Fruit fly (Drosophila melanogaster) whole organism, embryonic: Measurements from ENCODE around the gene Tengl3.

Experiments
- BEAF-32 ChIP-seq: fragments of 200-800 bp; sonication (Bioruptor generic); optimal IDR thresholded peaks from 3 replicates; lab custom pipeline; 2017; ENCODE audit warnings: missing biosample characterization, missing genetic modification characterization, mild to moderate bottlenecking, moderate library complexity, missing genetic modification reagents
- Bgb ChIP-seq: fragments of 200-800 bp; sonication (Bioruptor generic); IDR thresholded peaks from 2 replicates; pipeline ENCODE4 v1.3.6; 2022; ENCODE audit warnings: missing biosample characterization, missing genetic modification characterization; ENCODE audit not compliant: partially characterized antibody
- CG10274 ChIP-seq: fragments of 200-800 bp; sonication (Bioruptor generic); optimal IDR thresholded peaks from 3 replicates; lab custom pipeline; 2017; ENCODE audit warnings: missing biosample characterization, mild to moderate bottlenecking, missing genetic modification characterization
- CG10321 ChIP-seq: fragments of 200-800 bp; sonication (Bioruptor generic); IDR thresholded peaks from 2 replicates; pipeline ENCODE4 v1.3.6; 2022; ENCODE audit warnings: missing biosample characterization, missing genetic modification characterization
- CG10565 ChIP-seq: fragments of 200-800 bp; sonication (Bioruptor generic); optimal IDR thresholded peaks from 3 replicates; lab custom pipeline; 2016; ENCODE audit warnings: missing biosample characterization, mild to moderate bottlenecking, missing genetic modification characterization
- CG11504 ChIP-seq: fragments of 200-800 bp; sonication (Bioruptor generic); optimal IDR thresholded peaks from 3 replicates; lab custom pipeline; 2019; ENCODE audit warnings: missing biosample characterization, mild to moderate bottlenecking, missing genetic modification characterization, moderate library complexity
- CG11560 ChIP-seq: fragments of 200-800 bp; sonication (Bioruptor generic); IDR thresholded peaks from 3 replicates; pipeline ENCODE4 v1.3.6; 2022; ENCODE audit warnings: missing biosample characterization, missing genetic modification characterization
- CG12104 ChIP-seq: fragments of 200-800 bp; sonication (Bioruptor generic); optimal IDR thresholded peaks from 3 replicates; lab custom pipeline; 2016; ENCODE audit warnings: missing biosample characterization, missing genetic modification characterization
- CG12942 ChIP-seq: fragments of 200-800 bp; sonication (Bioruptor generic); optimal IDR thresholded peaks from 3 replicates; lab custom pipeline; 2016; ENCODE audit warnings: missing biosample characterization, missing genetic modification characterization
- CG13424 ChIP-seq: fragments of 200-800 bp; sonication (Bioruptor generic); optimal IDR thresholded peaks from 2 replicates; lab custom pipeline; 2019; ENCODE audit warnings: missing biosample characterization, mild to moderate bottlenecking, missing genetic modification characterization, moderate library complexity
- CG15269 ChIP-seq: fragments of 200-800 bp; sonication (Bioruptor generic); optimal IDR thresholded peaks from 2 replicates; lab custom pipeline; 2018; ENCODE audit warnings: missing biosample characterization, mild to moderate bottlenecking, missing genetic modification characterization, moderate library complexity
- CG15479 ChIP-seq: fragments of 200-800 bp; sonication (Bioruptor generic); optimal IDR thresholded peaks from 3 replicates; lab custom pipeline; 2019; ENCODE audit warnings: missing biosample characterization, mild to moderate bottlenecking, missing genetic modification characterization, moderate library complexity
- CG15601 ChIP-seq: fragments of 200-800 bp; sonication (Bioruptor generic); optimal IDR thresholded peaks from 3 replicates; lab custom pipeline; 2019; ENCODE audit warnings: missing biosample characterization, mild to moderate bottlenecking, missing genetic modification characterization, moderate library complexity
- CG16815 ChIP-seq: fragments of 200-800 bp; sonication (Bioruptor generic); optimal IDR thresholded peaks from 3 replicates; lab custom pipeline; 2017; ENCODE audit warnings: missing biosample characterization, mild to moderate bottlenecking, missing genetic modification characterization
- CG17568 ChIP-seq: fragments of 200-800 bp; sonication (Bioruptor generic); optimal IDR thresholded peaks from 2 replicates; lab custom pipeline; 2018; ENCODE audit warnings: missing biosample characterization, mild to moderate bottlenecking, missing genetic modification characterization, moderate library complexity
- CG17612 ChIP-seq: fragments of 200-800 bp; sonication (Bioruptor generic); IDR thresholded peaks from 2 replicates; pipeline ENCODE4 v1.3.6; 2022; ENCODE audit warnings: missing biosample characterization, missing genetic modification characterization
- CG18476 ChIP-seq: fragments of 200-800 bp; sonication (Bioruptor generic); optimal IDR thresholded peaks from 2 replicates; lab custom pipeline; 2016; ENCODE audit warnings: missing biosample characterization, mild to moderate bottlenecking, missing genetic modification characterization
- CG2120 ChIP-seq: fragments of 200-800 bp; sonication (Bioruptor generic); optimal IDR thresholded peaks from 3 replicates; lab custom pipeline; 2016; ENCODE audit warnings: missing biosample characterization, missing genetic modification characterization
- CG2889 ChIP-seq: fragments of 200-800 bp; sonication (Bioruptor generic); IDR thresholded peaks from 3 replicates; pipeline ENCODE4 v1.3.6; 2022; ENCODE audit warnings: missing biosample characterization, missing genetic modification characterization
- CG3726 ChIP-seq: fragments of 200-800 bp; sonication (Bioruptor generic); IDR thresholded peaks from 3 replicates; pipeline ENCODE4, ENCODE4 v1.3.6; 2022; ENCODE audit warnings: missing biosample characterization, missing genetic modification characterization
- CG4328 ChIP-seq: fragments of 200-800 bp; sonication (Bioruptor generic); optimal IDR thresholded peaks from 3 replicates; lab custom pipeline; 2017; ENCODE audit warnings: missing biosample characterization, missing genetic modification reagents, missing genetic modification characterization
- CG6175 ChIP-seq: fragments of 200-800 bp; sonication (Bioruptor generic); IDR thresholded peaks from 3 replicates; pipeline ENCODE4 v1.3.6; 2022; ENCODE audit warnings: missing biosample characterization, missing genetic modification characterization
- CG6683 ChIP-seq: fragments of 200-800 bp; sonication (Bioruptor generic); optimal IDR thresholded peaks from 2 replicates; lab custom pipeline; 2017; ENCODE audit warnings: missing biosample characterization, mild to moderate bottlenecking, missing genetic modification characterization, missing genetic modification reagents
- CG7928 ChIP-seq: fragments of 200-800 bp; sonication (Bioruptor generic); optimal IDR thresholded peaks from 2 replicates; lab custom pipeline; 2017; ENCODE audit warnings: missing biosample characterization, mild to moderate bottlenecking, missing genetic modification characterization
- CG9609 ChIP-seq: fragments of 200-800 bp; sonication (Bioruptor generic); optimal IDR thresholded peaks from 3 replicates; lab custom pipeline; 2016; ENCODE audit warnings: missing biosample characterization, missing genetic modification characterization
- CTCF ChIP-seq: fragments of 200-800 bp; sonication (Bioruptor generic); optimal IDR thresholded peaks from 2 replicates; lab custom pipeline; 2017; ENCODE audit warnings: missing biosample characterization, mild to moderate bottlenecking, missing genetic modification characterization, moderate library complexity
- Fer3 ChIP-seq: fragments of 200-800 bp; sonication (Bioruptor generic); optimal IDR thresholded peaks from 2 replicates; lab custom pipeline; 2018; ENCODE audit warnings: missing biosample characterization, mild to moderate bottlenecking, missing genetic modification characterization, moderate library complexity
- HLH54F ChIP-seq: fragments of 200-800 bp; sonication (Bioruptor generic); optimal IDR thresholded peaks from 3 replicates; lab custom pipeline; 2016; ENCODE audit warnings: missing biosample characterization, missing genetic modification characterization
- Sin3A ChIP-seq: fragments of >200 bp; optimal IDR thresholded peaks from 2 replicates; lab custom pipeline; 2018
- Usf ChIP-seq: fragments of 200-800 bp; sonication (Bioruptor generic); optimal IDR thresholded peaks from 2 replicates; lab custom pipeline; 2017; ENCODE audit warnings: missing genotype, missing biosample characterization, missing genetic modification characterization
- aop ChIP-seq: fragments of 200-800 bp; sonication (Bioruptor generic); IDR thresholded peaks from 2 replicates; pipeline ENCODE4 v1.3.6; 2022; ENCODE audit warnings: missing biosample characterization, missing genetic modification characterization
- cad ChIP-seq: fragments of >200 bp; optimal IDR thresholded peaks from 2 replicates; lab custom pipeline; 2017; ENCODE audit warnings: missing biosample characterization, missing genetic modification characterization
- chm ChIP-seq: fragments of 200-800 bp; sonication (Bioruptor generic); IDR thresholded peaks from 2 replicates; pipeline ENCODE4 v1.3.6; 2022; ENCODE audit warnings: missing biosample characterization, missing genetic modification characterization
- danr ChIP-seq: fragments of 200-800 bp; sonication (Bioruptor generic); IDR thresholded peaks from 2 replicates; pipeline ENCODE4 v1.3.6; 2022; ENCODE audit warnings: missing biosample characterization, missing genetic modification characterization
- fu2 ChIP-seq: fragments of 200-800 bp; sonication (Bioruptor generic); optimal IDR thresholded peaks from 2 replicates; lab custom pipeline; 2016; ENCODE audit warnings: missing biosample characterization, missing genetic modification characterization
- inv ChIP-seq: fragments of 200-800 bp; sonication (Bioruptor generic); IDR thresholded peaks from 2 replicates; pipeline ENCODE4 v1.3.6; 2022; ENCODE audit warnings: missing biosample characterization, missing genetic modification characterization; ENCODE audit not compliant: partially characterized antibody
- lmd ChIP-seq: fragments of 200-800 bp; sonication (Bioruptor generic); IDR thresholded peaks from 2 replicates; pipeline ENCODE4 v1.3.6; 2022; ENCODE audit warnings: missing biosample characterization, missing genetic modification characterization
- mirr ChIP-seq: fragments of 200-800 bp; sonication (Bioruptor generic); optimal IDR thresholded peaks from 3 replicates; lab custom pipeline; 2018; ENCODE audit warnings: missing biosample characterization, mild to moderate bottlenecking, missing genetic modification characterization
- nau ChIP-seq: fragments of 200-800 bp; sonication (Bioruptor generic); optimal IDR thresholded peaks from 3 replicates; lab custom pipeline; 2017; ENCODE audit warnings: missing biosample characterization, mild to moderate bottlenecking, missing genetic modification characterization, missing genetic modification reagents
- nom ChIP-seq: fragments of 200-800 bp; sonication (Bioruptor generic); optimal IDR thresholded peaks from 2 replicates; lab custom pipeline; 2017; ENCODE audit warnings: missing biosample characterization, missing genetic modification characterization, mild to moderate bottlenecking, moderate library complexity, missing genetic modification reagents
- org-1 ChIP-seq: fragments of 200-800 bp; sonication (Bioruptor generic); optimal IDR thresholded peaks from 2 replicates; lab custom pipeline; 2017; ENCODE audit warnings: missing biosample characterization, missing genetic modification characterization
- pan ChIP-seq, 4 experiments: fragments of >200 bp in 3 of 4; fragments of 200-800 bp in 1 of 4; sonication (Bioruptor generic) in 1 of 4; optimal IDR thresholded peaks in 3 of 4; IDR thresholded peaks in 1 of 4; 2 replicates each; pipeline versions ENCODE4 v1.3.6 to Lab custom; 2017 to 2022; ENCODE audit warnings: missing biosample characterization in 2 of 4, missing genetic modification characterization in 2 of 4, mixed read lengths in 1 of 4
- repo ChIP-seq: fragments of 200-800 bp; sonication (Bioruptor generic); optimal IDR thresholded peaks from 2 replicates; lab custom pipeline; 2016; ENCODE audit warnings: missing biosample characterization, missing genetic modification characterization
- ro ChIP-seq: fragments of 200-800 bp; sonication (Bioruptor generic); IDR thresholded peaks from 2 replicates; pipeline ENCODE4 v1.3.6; 2022; ENCODE audit warnings: missing biosample characterization, missing genetic modification characterization
- sisA ChIP-seq: fragments of 200-800 bp; sonication (Bioruptor generic); IDR thresholded peaks from 2 replicates; pipeline ENCODE4 v1.3.6; 2022; ENCODE audit warnings: missing biosample characterization, missing genetic modification characterization
- tio ChIP-seq: fragments of 200-800 bp; sonication (Bioruptor generic); optimal IDR thresholded peaks from 2 replicates; lab custom pipeline; 2017; ENCODE audit warnings: missing biosample characterization, missing genetic modification characterization, inconsistent platforms
- toy ChIP-seq: fragments of 200-800 bp; sonication (Bioruptor generic); IDR thresholded peaks from 2 replicates; pipeline ENCODE4 v1.3.6; 2022; ENCODE audit warnings: missing biosample characterization, missing genetic modification characterization
- vfl ChIP-seq: fragments of 200-800 bp; sonication (Bioruptor generic); optimal IDR thresholded peaks from 2 replicates; lab custom pipeline; 2016; ENCODE audit warnings: missing biosample characterization, missing genetic modification characterization
- zen2 ChIP-seq: fragments of 200-800 bp; sonication (Bioruptor generic); IDR thresholded peaks from 3 replicates; pipeline ENCODE4 v1.3.6; 2022; ENCODE audit warnings: missing biosample characterization, missing genetic modification characterization; ENCODE audit not compliant: partially characterized antibody
- zfh1 ChIP-seq: fragments of 200-800 bp; sonication (Bioruptor generic); IDR thresholded peaks from 3 replicates; pipeline ENCODE4 v1.3.6; 2022; ENCODE audit warnings: missing biosample characterization, missing genetic modification characterization

Gene Tengl3

DNA sequence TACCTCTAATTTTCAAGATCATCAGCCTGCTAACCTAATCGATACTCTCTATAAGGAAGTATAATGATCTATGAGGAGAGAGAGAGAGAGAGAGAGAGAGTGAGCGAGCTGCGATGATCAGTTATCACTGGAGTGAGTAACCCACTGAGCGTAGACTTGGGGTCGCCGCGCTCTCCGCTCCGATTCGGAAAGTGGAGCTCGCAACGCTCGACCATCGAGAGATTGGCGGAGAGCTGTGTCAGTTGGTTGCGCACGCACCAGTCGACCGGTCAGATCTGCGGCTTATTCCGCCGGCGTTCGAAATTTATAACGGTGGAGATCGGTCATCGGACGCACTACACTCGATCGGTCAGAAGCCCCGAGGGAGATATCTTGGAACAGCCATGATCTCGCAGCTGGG, 4.1 kb upstream of the Tengl3 start, which contains the start of gene CG4267 (continued):
- no peak for TF ChIP-seq nom (GFP tag; lab: Kevin White, UChicago)
- TF ChIP-seq tio (GFP tag; lab: Kevin White, UChicago) = no peak
- TF ChIP-seq zfh1 (GFP tag; lab: Robert Waterston, UW) = 0 out of 3 replicates have a peak, but pooled peaks have one; percentile 43
- TF ChIP-seq BEAF-32 (GFP tag; lab: Kevin White, UChicago) = no peak
- TF ChIP-seq Sin3A (lab: Kevin White, UChicago) = no peak
- peak; percentile 60 for TF ChIP-seq chm
- TF ChIP-seq ro (GFP tag; lab: Robert Waterston, UW) = no peak
- TF ChIP-seq CG15601 (tag; lab: Kevin White, UChicago) = no peak
- TF ChIP-seq CG6683 = no peak
- no peak for TF ChIP-seq CG9609 (GFP tag; lab: Kevin White, UChicago)
- TF ChIP-seq CG17612 (GFP tag; lab: Robert Waterston, UW) = no peak
- TF ChIP-seq danr = no peak
- TF ChIP-seq nau (GFP tag; lab: Kevin White, UChicago) = no peak
- no peak for TF ChIP-seq pan (optimal IDR thresholded peaks at IDR 0.05; lab: Kevin White, UChicago)
- TF ChIP-seq pan (GFP tag; optimal IDR thresholded peaks at IDR 0.05 in 1 of 2, IDR thresholded peaks at IDR 0.05 in 1 of 2) = peak in 1 of 2 experiments; percentile 10
- no peak for TF ChIP-seq fu2 (GFP tag; lab: Kevin White, UChicago)
- no peak for TF ChIP-seq Usf
- no peak for TF ChIP-seq CG17568 (GFP tag; lab: Kevin White, UChicago)
- no peak for TF ChIP-seq CG16815 (GFP tag; lab: Kevin White, UChicago)
- no peak for TF ChIP-seq toy (GFP tag; lab: Robert Waterston, UW)
- TF ChIP-seq CG3726 (GFP tag; lab: Robert Waterston, UW) = no peak
- TF ChIP-seq org-1 = no peak
- no peak for TF ChIP-seq inv
- no peak for TF ChIP-seq CTCF (GFP tag; lab: Kevin White, UChicago)
- TF ChIP-seq repo (GFP tag; lab: Kevin White, UChicago) = no peak
- no peak for TF ChIP-seq cad
- TF ChIP-seq mirr (GFP tag; lab: Kevin White, UChicago) = no peak
- TF ChIP-seq CG15269 (tag; lab: Kevin White, UChicago) = no peak
- 0 out of 2 replicates have a peak, but pooled peaks have one; percentile 10 for TF ChIP-seq lmd (GFP tag; lab: Robert Waterston, UW)
- no peak for TF ChIP-seq CG15479 (GFP tag; lab: Kevin White, UChicago)
- no peak for TF ChIP-seq Fer3 (tag; lab: Kevin White, UChicago)
- TF ChIP-seq zen2 (GFP tag; lab: Robert Waterston, UW) = peak; percentile 67; the same call in 2 of the 3 replicates
- TF ChIP-seq CG13424 (tag; lab: Kevin White, UChicago) = no peak
- no peak for TF ChIP-seq CG11504 (tag; lab: Kevin White, UChicago)
- no peak for TF ChIP-seq CG2120 (GFP tag; lab: Kevin White, UChicago)
- TF ChIP-seq CG6175 (GFP tag; lab: Robert Waterston, UW) = no peak

DNA sequence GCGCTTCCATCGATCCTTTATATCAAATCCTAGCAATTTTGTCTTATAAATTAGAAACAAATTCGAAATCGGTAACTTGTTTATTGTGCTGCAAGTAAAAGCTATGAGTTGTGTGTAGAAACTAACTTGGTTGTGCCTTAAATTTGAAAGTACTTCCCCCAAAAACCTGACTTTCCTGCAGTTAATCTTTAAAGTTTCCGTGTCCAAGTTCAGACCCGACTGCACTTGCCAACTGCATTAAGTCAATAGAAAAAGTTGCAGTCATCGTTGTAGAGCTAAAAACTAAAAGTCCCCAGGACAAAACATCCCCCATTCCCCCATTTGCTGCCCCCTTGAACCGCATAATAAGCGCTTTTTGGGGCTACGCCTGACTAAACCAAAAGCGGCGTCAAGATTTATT, 2.4 kb upstream of the Tengl3 start, which contains the start of gene Tengl1:
Tengl1 (minus strand) TSS at position 101 of the 400 bp plus-strand sequence.
- TF ChIP-seq Bgb (GFP tag; lab: Robert Waterston, UW) (no peak), CG7928 (GFP tag; lab: Kevin White, UChicago) (no peak), CG12942 (GFP tag; lab: Kevin White, UChicago) (no peak), vfl (GFP tag; lab: Kevin White, UChicago) (no peak), CG10565 (no peak), CG10274 (GFP tag; lab: Kevin White, UChicago) (no peak), CG12104 (GFP tag; lab: Kevin White, UChicago) (no peak), sisA (no peak), CG11560 (tag; lab: Robert Waterston, UW) (no peak), HLH54F (GFP tag; lab: Kevin White, UChicago) (no peak), CG18476 (GFP tag; lab: Kevin White, UChicago) (no peak), CG10321 (GFP tag; lab: Robert Waterston, UW) (no peak), CG2889 (GFP tag; lab: Robert Waterston, UW) (no peak), CG4328 (GFP tag; lab: Kevin White, UChicago) (no peak), aop (GFP tag; lab: Robert Waterston, UW) (no peak)
